Fruit fly (Drosophila melanogaster): ENCODE results near the gene CG9483.

Gene CG9483

DNA sequence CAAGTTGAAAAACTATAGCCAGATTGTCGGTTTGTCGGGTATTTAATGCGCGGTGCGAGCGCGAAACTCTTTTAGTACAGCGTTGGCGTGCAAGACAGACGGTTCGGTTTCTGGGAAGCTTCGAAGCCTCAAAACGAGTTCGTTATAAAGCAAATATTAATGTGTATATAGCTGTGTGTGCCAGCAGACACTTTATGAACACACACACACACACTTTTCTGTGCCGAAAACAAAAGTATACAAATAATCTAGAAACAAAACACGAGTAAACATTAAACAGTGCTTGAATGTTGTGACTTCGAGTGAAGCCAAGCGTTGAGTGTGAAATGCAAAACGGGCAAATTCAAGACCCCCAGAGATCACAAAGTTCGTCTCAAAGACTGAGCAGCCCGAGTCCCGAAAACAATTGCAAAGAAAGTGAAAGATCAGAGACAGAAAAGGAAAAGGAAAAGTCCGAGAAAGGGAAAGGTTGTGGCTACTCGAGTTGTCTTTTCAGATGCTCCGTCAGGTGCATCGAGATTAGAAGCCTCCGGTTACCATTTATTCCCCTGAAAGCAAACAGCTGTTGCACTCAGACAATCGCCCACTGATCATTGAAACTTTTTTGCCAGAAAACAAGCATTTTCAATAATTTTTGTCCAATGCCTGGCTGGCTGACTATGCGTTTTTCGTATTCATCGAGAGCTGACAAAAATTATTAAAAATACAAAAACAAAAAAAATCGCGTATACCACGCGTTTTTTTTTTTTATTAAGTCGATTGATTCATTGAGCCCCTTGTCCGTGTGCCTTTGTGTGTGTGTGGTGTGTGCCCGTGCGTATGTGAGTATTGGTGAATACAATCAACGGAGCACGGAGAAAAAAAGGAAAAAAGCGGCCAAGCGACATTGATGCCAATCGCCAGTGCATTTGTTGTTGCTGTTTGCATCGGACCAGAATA, 32.4 kb downstream of the CG9483 start, which contains the start of gene CG34398:
CG34398 (plus strand) TSS at position 73 of the 939 bp plus-strand sequence.
- TF ChIP-seq CG4496 (GFP tag; IDR thresholded peaks at IDR 0.05) (peak; percentile 58; the same call in 1 of the 3 replicates), Snoo (tag; optimal IDR thresholded peaks at IDR 0.05) (no peak), Ets98B (GFP tag; IDR thresholded peaks at IDR 0.05) (no peak; the same call in 1 of the 2 replicates), CG14655 (GFP tag; optimal IDR thresholded peaks at IDR 0.05) (peak; percentile 4), CG8159 (tag; optimal IDR thresholded peaks at IDR 0.05) (peak; percentile 13), CG9948 (tag; optimal IDR thresholded peaks at IDR 0.05) (no peak), CG12605 (GFP tag; IDR thresholded peaks at IDR 0.05) (0 out of 2 replicates have a peak, but pooled peaks have one; percentile 8), fd96Ca (GFP tag; IDR thresholded peaks at IDR 0.05) (peak; percentile 52; the same call in 1 of the 3 replicates), EcR (GFP tag; optimal IDR thresholded peaks at IDR 0.05) (no peak), D1 (tag; optimal IDR thresholded peaks at IDR 0.05) (no peak), Pif1A (GFP tag; optimal IDR thresholded peaks at IDR 0.05) (peak; percentile 17)

DNA sequence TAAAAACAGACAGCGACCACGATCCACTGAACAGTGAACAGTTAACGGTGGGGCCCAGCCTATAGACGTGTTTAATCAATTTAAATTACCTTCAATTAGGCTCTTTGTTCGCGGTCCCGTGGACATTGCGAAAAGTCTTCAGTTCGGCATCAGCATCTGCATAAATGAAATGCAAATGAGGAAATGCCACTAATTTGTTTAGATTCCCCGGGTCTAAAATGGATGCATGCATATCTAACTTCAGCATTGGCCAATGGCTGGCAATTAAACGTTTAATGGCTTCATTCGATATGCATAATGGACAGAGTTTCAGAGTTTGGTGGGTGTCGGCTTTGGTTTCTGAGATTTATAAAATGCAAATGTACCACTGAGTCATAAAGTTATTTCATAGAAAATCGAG, 35.3 kb downstream of the CG9483 start:
- TF ChIP-seq CG17806 (tag; optimal IDR thresholded peaks at IDR 0.05) = no peak
- TF ChIP-seq fd96Ca (GFP tag; IDR thresholded peaks at IDR 0.05) = no peak
- no peak for TF ChIP-seq CG8301 (tag; optimal IDR thresholded peaks at IDR 0.05)
- no peak for TF ChIP-seq CG12605 (GFP tag; IDR thresholded peaks at IDR 0.05)
- no peak for TF ChIP-seq CG9948 (tag; optimal IDR thresholded peaks at IDR 0.05)
- TF ChIP-seq Ets98B (GFP tag; IDR thresholded peaks at IDR 0.05) = no peak
- TF ChIP-seq rn (GFP tag; IDR thresholded peaks at IDR 0.05) = no peak
- no peak for TF ChIP-seq CG10348 (GFP tag; IDR thresholded peaks at IDR 0.05)
- TF ChIP-seq CG14655 (GFP tag; optimal IDR thresholded peaks at IDR 0.05) = no peak
- no peak for TF ChIP-seq EcR (GFP tag; optimal IDR thresholded peaks at IDR 0.05)
- no peak for TF ChIP-seq CG13204 (GFP tag; optimal IDR thresholded peaks at IDR 0.05)
- no peak for TF ChIP-seq CG34367 (tag; optimal IDR thresholded peaks at IDR 0.05)
- TF ChIP-seq Pif1B (GFP tag; optimal IDR thresholded peaks at IDR 0.05) = no peak
- no peak for TF ChIP-seq CG8159 (tag; optimal IDR thresholded peaks at IDR 0.05)
- TF ChIP-seq CG4496 (GFP tag; IDR thresholded peaks at IDR 0.05) = no peak
- no peak for TF ChIP-seq Pif1A (GFP tag; optimal IDR thresholded peaks at IDR 0.05)
- TF ChIP-seq CG15710 (tag; optimal IDR thresholded peaks at IDR 0.05) = no peak
- no peak for TF ChIP-seq Snoo (tag; optimal IDR thresholded peaks at IDR 0.05)

DNA sequence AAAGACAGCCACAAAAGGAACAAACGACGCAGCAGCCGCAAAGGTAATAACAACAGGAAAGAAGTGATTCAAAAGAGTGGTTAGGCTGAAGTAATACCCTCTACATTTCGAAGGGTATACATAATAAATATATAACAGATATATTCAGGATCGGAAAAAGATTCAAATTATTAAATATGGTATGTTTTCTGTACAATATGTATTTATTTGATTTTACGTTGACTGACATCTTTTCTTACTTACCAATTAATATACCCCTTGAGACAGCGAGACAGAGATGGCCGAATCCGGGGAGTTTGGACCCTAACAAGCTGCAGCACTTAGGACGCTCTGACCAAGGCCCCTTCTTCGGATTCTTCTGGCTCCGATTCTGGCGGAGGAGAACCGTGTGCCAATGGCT, 39.7 kb downstream of the CG9483 start:
- TF ChIP-seq CG8301 (tag; optimal IDR thresholded peaks at IDR 0.05) (no peak), CG9948 (tag; optimal IDR thresholded peaks at IDR 0.05) (peak; percentile 58), gl (tag; optimal IDR thresholded peaks at IDR 0.05) (no peak), Snoo (tag; optimal IDR thresholded peaks at IDR 0.05) (peak; percentile 2), CG14655 (GFP tag; optimal IDR thresholded peaks at IDR 0.05) (peak; percentile 35), CG17806 (tag; optimal IDR thresholded peaks at IDR 0.05) (peak; percentile 49), Ets98B (GFP tag; IDR thresholded peaks at IDR 0.05) (no peak), CG8159 (tag; optimal IDR thresholded peaks at IDR 0.05) (peak; percentile 54), CG15710 (tag; optimal IDR thresholded peaks at IDR 0.05) (peak; percentile 23), CG32121 (GFP tag; IDR thresholded peaks at IDR 0.05) (no peak), Pif1B (GFP tag; optimal IDR thresholded peaks at IDR 0.05) (no peak), CG10348 (GFP tag; IDR thresholded peaks at IDR 0.05) (no peak), CG34367 (tag; optimal IDR thresholded peaks at IDR 0.05) (peak; percentile 26), fd96Ca (GFP tag; IDR thresholded peaks at IDR 0.05) (no peak), CG12605 (GFP tag; IDR thresholded peaks at IDR 0.05) (no peak), EcR (GFP tag; optimal IDR thresholded peaks at IDR 0.05) (no peak), CG13204 (GFP tag; optimal IDR thresholded peaks at IDR 0.05) (no peak)

DNA sequence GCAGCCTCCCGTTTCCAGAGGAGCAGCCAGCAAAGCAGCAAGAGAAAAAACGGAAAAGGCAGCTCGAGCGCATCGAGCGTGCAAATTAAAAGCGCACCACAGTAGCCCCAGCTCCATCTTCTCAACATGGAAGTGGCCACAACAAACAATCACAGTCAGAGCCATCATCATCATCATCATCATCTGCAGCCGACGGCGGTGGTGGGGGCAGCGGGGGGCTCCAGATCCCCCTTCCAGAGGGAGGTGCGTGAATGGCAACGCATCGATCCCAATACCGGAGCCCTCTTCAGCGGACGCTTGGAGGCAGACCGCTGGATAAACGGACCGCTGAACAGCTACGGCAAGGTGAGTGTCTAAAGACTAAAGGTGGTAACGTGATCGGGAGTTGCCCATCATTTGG, 49.1 kb downstream of the CG9483 start:
- TF ChIP-seq CG15710 (tag; optimal IDR thresholded peaks at IDR 0.05) (no peak), CG8159 (tag; optimal IDR thresholded peaks at IDR 0.05) (no peak), CG13204 (GFP tag; optimal IDR thresholded peaks at IDR 0.05) (peak; percentile 87), Snoo (tag; optimal IDR thresholded peaks at IDR 0.05) (no peak), gl (tag; optimal IDR thresholded peaks at IDR 0.05) (no peak)
